Fruit fly (Drosophila melanogaster) whole organism, embryonic: ENCODE results near the gene alpha4GT2.

Experiments used
- CG6854 ChIP-seq: fragments of 200-800 bp; sonication (Bioruptor generic); optimal IDR thresholded peaks from 3 replicates; lab custom pipeline; 2017; ENCODE audit warnings: missing biosample characterization, mild to moderate bottlenecking, missing genetic modification characterization
- CG7745 ChIP-seq: fragments of 200-800 bp; sonication (Bioruptor generic); optimal IDR thresholded peaks from 2 replicates; lab custom pipeline; 2018; ENCODE audit warnings: missing biosample characterization, mild to moderate bottlenecking, missing genetic modification characterization, moderate library complexity
- Elba2 ChIP-seq: fragments of 200-800 bp; sonication (Bioruptor generic); optimal IDR thresholded peaks from 3 replicates; lab custom pipeline; 2016; ENCODE audit warnings: missing biosample characterization, missing genetic modification characterization
- Neu2 ChIP-seq: fragments of 200-800 bp; sonication (Bioruptor generic); optimal IDR thresholded peaks from 3 replicates; lab custom pipeline; 2016; ENCODE audit warnings: missing biosample characterization, missing genetic modification characterization, borderline replicate concordance
- NfI ChIP-seq: fragments of 200-800 bp; sonication (Bioruptor generic); optimal IDR thresholded peaks from 3 replicates; lab custom pipeline; 2018; ENCODE audit warnings: missing biosample characterization, mild to moderate bottlenecking, missing genetic modification characterization, moderate library complexity
- Sox102F ChIP-seq: fragments of 200-800 bp; sonication (Bioruptor generic); optimal IDR thresholded peaks from 2 replicates; lab custom pipeline; 2018; ENCODE audit warnings: missing biosample characterization, mild to moderate bottlenecking, missing genetic modification characterization, moderate library complexity
- chn ChIP-seq: fragments of 200-800 bp; sonication (Bioruptor generic); optimal IDR thresholded peaks from 2 replicates; lab custom pipeline; 2016; ENCODE audit warnings: missing biosample characterization, missing genetic modification characterization
- hth ChIP-seq: fragments of >200 bp; optimal IDR thresholded peaks from 2 replicates; lab custom pipeline; 2017; ENCODE audit warnings: inconsistent platforms
- ro ChIP-seq: fragments of 200-800 bp; sonication (Bioruptor generic); IDR thresholded peaks from 2 replicates; pipeline ENCODE4 v1.3.6; 2022; ENCODE audit warnings: missing biosample characterization, missing genetic modification characterization

- TF ChIP-seq chn (GFP tag; lab: Kevin White, UChicago) (no peak), CG7745 (no peak), ro (GFP tag; lab: Robert Waterston, UW) (no peak), Elba2 (no peak), CG6854 (GFP tag; lab: Kevin White, UChicago) (no peak), hth (no peak), Neu2 (no peak), NfI (GFP tag; lab: Kevin White, UChicago) (no peak), Sox102F (GFP tag; lab: Kevin White, UChicago) (no peak)
These were observed 40.2 kb upstream of the alpha4GT2 start for dm6 chr3R:25791807-25792206.
